Fruit fly (Drosophila melanogaster) whole organism: ENCODE data around the gene Sox21a.

Experiments used
- pan ChIP-seq: fragments of >200 bp; optimal IDR thresholded peaks from 2 replicates; lab custom pipeline; 2017
- psq ChIP-seq: fragments of >200 bp; optimal IDR thresholded peaks from 2 replicates; lab custom pipeline; 2017
- usp ChIP-seq: fragments of >200 bp; optimal IDR thresholded peaks from 2 replicates; lab custom pipeline; 2017; ENCODE audit warnings: missing biosample characterization, missing genetic modification characterization, mixed read lengths

- TF ChIP-seq pan (no peak), usp (GFP tag; lab: Kevin White, UChicago) (no peak), psq (lab: Kevin White, UChicago) (no peak)
These were observed 2.9 kb downstream of the Sox21a start for dm6 chr3L:14104988-14105387.
